Fruit fly (Drosophila melanogaster) whole organism, embryonic: ENCODE measurements around the gene CG2772.

Experiments used
- B-H2 ChIP-seq: fragments of 200-800 bp; sonication (Bioruptor generic); optimal IDR thresholded peaks from 2 replicates; lab custom pipeline; 2018; ENCODE audit warnings: missing biosample characterization, mild to moderate bottlenecking, missing genetic modification characterization
- Bteb2 ChIP-seq: fragments of 200-800 bp; sonication (Bioruptor generic); optimal IDR thresholded peaks from 2 replicates; lab custom pipeline; 2016; ENCODE audit warnings: missing biosample characterization, missing genetic modification characterization
- CG10267 ChIP-seq: fragments of 200-800 bp; sonication (Bioruptor generic); optimal IDR thresholded peaks from 2 replicates; lab custom pipeline; 2018; ENCODE audit warnings: missing biosample characterization, mild to moderate bottlenecking, missing genetic modification characterization, moderate library complexity
- CG11247 ChIP-seq: fragments of 200-800 bp; sonication (Bioruptor generic); IDR thresholded peaks from 2 replicates; pipeline ENCODE4 v1.3.6; 2022; ENCODE audit warnings: missing biosample characterization, missing genetic modification characterization
- CG11560 ChIP-seq: fragments of 200-800 bp; sonication (Bioruptor generic); IDR thresholded peaks from 3 replicates; pipeline ENCODE4 v1.3.6; 2022; ENCODE audit warnings: missing biosample characterization, missing genetic modification characterization
- CG12155 ChIP-seq: fragments of 200-800 bp; sonication (Bioruptor generic); optimal IDR thresholded peaks from 3 replicates; lab custom pipeline; 2016; ENCODE audit warnings: missing biosample characterization, missing genetic modification characterization
- CG12659 ChIP-seq: fragments of 200-800 bp; sonication (Bioruptor generic); optimal IDR thresholded peaks from 3 replicates; lab custom pipeline; 2017; ENCODE audit warnings: mild to moderate bottlenecking, missing biosample characterization, missing genetic modification reagents, missing genetic modification characterization
- CG13775 ChIP-seq: fragments of 200-800 bp; sonication (Bioruptor generic); optimal IDR thresholded peaks from 3 replicates; lab custom pipeline; 2017; ENCODE audit warnings: missing biosample characterization, mild to moderate bottlenecking, missing genetic modification characterization
- CG14441 ChIP-seq: fragments of 200-800 bp; sonication (Bioruptor generic); IDR thresholded peaks from 2 replicates; pipeline ENCODE4 v1.3.6; 2022; ENCODE audit warnings: missing biosample characterization, missing genetic modification characterization
- CG14667 ChIP-seq: fragments of 200-800 bp; sonication (Bioruptor generic); IDR thresholded peaks from 2 replicates; pipeline ENCODE4 v1.3.6; 2022; ENCODE audit warnings: missing biosample characterization, missing genetic modification characterization
- CG16813 ChIP-seq: fragments of 200-800 bp; sonication (Bioruptor generic); IDR thresholded peaks from 3 replicates; pipeline ENCODE4 v1.3.6; 2022; ENCODE audit warnings: missing biosample characterization, missing genetic modification characterization; ENCODE audit not compliant: partially characterized antibody
- CG17359 ChIP-seq: fragments of 200-800 bp; sonication (Bioruptor generic); optimal IDR thresholded peaks from 3 replicates; lab custom pipeline; 2018; ENCODE audit warnings: missing biosample characterization, mild to moderate bottlenecking, missing genetic modification characterization, moderate library complexity
- CG17568 ChIP-seq: fragments of 200-800 bp; sonication (Bioruptor generic); optimal IDR thresholded peaks from 2 replicates; lab custom pipeline; 2018; ENCODE audit warnings: missing biosample characterization, mild to moderate bottlenecking, missing genetic modification characterization, moderate library complexity
- CG17612 ChIP-seq: fragments of 200-800 bp; sonication (Bioruptor generic); IDR thresholded peaks from 2 replicates; pipeline ENCODE4 v1.3.6; 2022; ENCODE audit warnings: missing biosample characterization, missing genetic modification characterization
- CG2712 ChIP-seq: fragments of 200-800 bp; optimal IDR thresholded peaks from 3 replicates; lab custom pipeline; 2019; ENCODE audit warnings: missing biosample characterization, mild to moderate bottlenecking, missing genetic modification characterization, moderate library complexity
- CG30431 ChIP-seq: fragments of 200-800 bp; sonication (Bioruptor generic); optimal IDR thresholded peaks from 2 replicates; lab custom pipeline; 2017; ENCODE audit warnings: missing biosample characterization, missing genetic modification characterization
- CG4404 ChIP-seq: fragments of 200-800 bp; sonication (Bioruptor generic); IDR thresholded peaks from 2 replicates; pipeline ENCODE4 v1.3.6; 2022; ENCODE audit warnings: missing biosample characterization, missing genetic modification characterization
- CG6654 ChIP-seq: fragments of 200-800 bp; sonication (Bioruptor generic); optimal IDR thresholded peaks from 2 replicates; lab custom pipeline; 2017; ENCODE audit warnings: missing biosample characterization, mild to moderate bottlenecking, missing genetic modification characterization
- CG6689 ChIP-seq: fragments of 200-800 bp; sonication (Bioruptor generic); IDR thresholded peaks from 2 replicates; pipeline ENCODE4 v1.3.6; 2022; ENCODE audit warnings: missing biosample characterization, missing genetic modification characterization
- CG8944 ChIP-seq: fragments of 200-800 bp; sonication (Bioruptor generic); optimal IDR thresholded peaks from 3 replicates; lab custom pipeline; 2016; ENCODE audit warnings: missing biosample characterization, missing genetic modification characterization
- CG9817 ChIP-seq: fragments of 200-800 bp; sonication (Bioruptor generic); optimal IDR thresholded peaks from 2 replicates; lab custom pipeline; 2018; ENCODE audit warnings: missing biosample characterization, mild to moderate bottlenecking, missing genetic modification characterization, moderate library complexity
- D19B ChIP-seq: fragments of 200-800 bp; sonication (Bioruptor generic); optimal IDR thresholded peaks from 2 replicates; lab custom pipeline; 2017; ENCODE audit warnings: missing biosample characterization, mild to moderate bottlenecking, missing genetic modification characterization
- Doc3 ChIP-seq: fragments of 200-800 bp; sonication (Bioruptor generic); IDR thresholded peaks from 3 replicates; pipeline ENCODE4 v1.3.6; 2022; ENCODE audit warnings: missing biosample characterization, missing genetic modification characterization; ENCODE audit not compliant: partially characterized antibody
- E2f1 ChIP-seq: fragments of 200-800 bp; sonication (Bioruptor generic); IDR thresholded peaks from 2 replicates; pipeline ENCODE4 v1.3.6; 2022; ENCODE audit warnings: missing biosample characterization, missing genetic modification characterization
- Ets65A ChIP-seq: fragments of 200-800 bp; sonication (Bioruptor generic); peaks from one replicate; lab custom pipeline; 2016; ENCODE audit warnings: missing biosample characterization, missing genetic modification characterization
- H15 ChIP-seq: fragments of 200-800 bp; sonication (Bioruptor generic); IDR thresholded peaks from 3 replicates; pipeline ENCODE4 v1.3.6; 2022; ENCODE audit warnings: missing biosample characterization, missing genetic modification characterization
- HLHmδ ChIP-seq: fragments of 200-800 bp; sonication (Bioruptor generic); optimal IDR thresholded peaks from 2 replicates; lab custom pipeline; 2018; ENCODE audit warnings: missing biosample characterization, mild to moderate bottlenecking, missing genetic modification characterization, moderate library complexity
- Hr3 ChIP-seq: fragments of 200-800 bp; sonication (Bioruptor generic); optimal IDR thresholded peaks from 3 replicates; lab custom pipeline; 2016; ENCODE audit warnings: missing biosample characterization, missing genetic modification characterization
- Med ChIP-seq: fragments of 200-800 bp; sonication (Bioruptor generic); peaks from one replicate; lab custom pipeline; 2016; ENCODE audit warnings: missing biosample characterization, missing genetic modification characterization, mild to moderate bottlenecking, inconsistent platforms, moderate library complexity
- NC2α ChIP-seq: fragments of 200-800 bp; sonication (Bioruptor generic); optimal IDR thresholded peaks from 2 replicates; lab custom pipeline; 2016; ENCODE audit warnings: missing biosample characterization, missing genetic modification characterization
- Optix ChIP-seq: fragments of 200-800 bp; sonication (Bioruptor generic); IDR thresholded peaks from 3 replicates; pipeline ENCODE4 v1.3.6; 2022; ENCODE audit warnings: missing biosample characterization, missing genetic modification characterization
- Sin3A ChIP-seq: fragments of >200 bp; optimal IDR thresholded peaks from 2 replicates; lab custom pipeline; 2018
- ap ChIP-seq: fragments of 200-800 bp; sonication (Bioruptor generic); IDR thresholded peaks from 2 replicates; pipeline ENCODE4 v1.3.6; 2022; ENCODE audit warnings: missing biosample characterization, missing genetic modification characterization
- ase ChIP-seq: fragments of 200-800 bp; sonication (Bioruptor generic); IDR thresholded peaks from 3 replicates; pipeline ENCODE4 v1.3.6; 2022; ENCODE audit warnings: missing biosample characterization, missing genetic modification characterization
- ash1 ChIP-seq: fragments of 200-800 bp; sonication (Bioruptor generic); optimal IDR thresholded peaks from 2 replicates; lab custom pipeline; 2018; ENCODE audit warnings: missing biosample characterization, mild to moderate bottlenecking, missing genetic modification characterization
- bab2 ChIP-seq: fragments of 200-800 bp; sonication (Bioruptor generic); optimal IDR thresholded peaks from 2 replicates; lab custom pipeline; 2016; ENCODE audit warnings: missing biosample characterization, missing genetic modification characterization
- bsh ChIP-seq, 2 experiments: fragments of 200-800 bp; sonication (Bioruptor generic); optimal IDR thresholded peaks; 2 replicates each; lab custom pipeline; 2017 to 2018; ENCODE audit warnings: mild to moderate bottlenecking in 2 of 2, missing biosample characterization in 2 of 2, missing genetic modification characterization in 2 of 2, moderate library complexity in 1 of 2
- cg ChIP-seq: fragments of 200-800 bp; sonication (Bioruptor generic); optimal IDR thresholded peaks from 3 replicates; lab custom pipeline; 2019; ENCODE audit warnings: missing biosample characterization, mild to moderate bottlenecking, missing genetic modification characterization, moderate library complexity
- dati ChIP-seq: fragments of 200-800 bp; sonication (Bioruptor generic); IDR thresholded peaks from 2 replicates; pipeline ENCODE4 v1.3.6; 2022; ENCODE audit warnings: missing biosample characterization, missing genetic modification characterization
- oc ChIP-seq: fragments of 200-800 bp; sonication (Bioruptor generic); optimal IDR thresholded peaks from 2 replicates; lab custom pipeline; 2018; ENCODE audit warnings: missing biosample characterization, mild to moderate bottlenecking, missing genetic modification characterization, moderate library complexity
- pb ChIP-seq: fragments of 200-800 bp; sonication (Bioruptor generic); optimal IDR thresholded peaks from 3 replicates; lab custom pipeline; 2016; ENCODE audit warnings: missing biosample characterization, missing genetic modification characterization
- phol ChIP-seq: fragments of 200-800 bp; sonication (Bioruptor generic); optimal IDR thresholded peaks from 3 replicates; lab custom pipeline; 2018; ENCODE audit warnings: missing biosample characterization, mild to moderate bottlenecking, missing genetic modification characterization, moderate library complexity
- prd ChIP-seq, 3 experiments: fragments of >200 bp in 2 of 3; fragments of 200-800 bp in 1 of 3; sonication (Bioruptor generic) in 1 of 3; optimal IDR thresholded peaks in 2 of 3; IDR thresholded peaks in 1 of 3; 2 replicates in 2 of 3; 3 replicates in 1 of 3; pipeline versions ENCODE4 v1.3.6 to Lab custom; 2017 to 2022; ENCODE audit warnings: missing biosample characterization in 1 of 3, missing genetic modification characterization in 1 of 3
- pum ChIP-seq: fragments of 200-800 bp; sonication (Bioruptor generic); optimal IDR thresholded peaks from 2 replicates; lab custom pipeline; 2016; ENCODE audit warnings: missing biosample characterization, missing genetic modification characterization
- salm ChIP-seq: fragments of 200-800 bp; sonication (Bioruptor generic); optimal IDR thresholded peaks from 2 replicates; lab custom pipeline; 2018; ENCODE audit warnings: missing biosample characterization, mild to moderate bottlenecking, missing genetic modification characterization
- scrt ChIP-seq: fragments of 200-800 bp; sonication (Bioruptor generic); optimal IDR thresholded peaks from 2 replicates; lab custom pipeline; 2018; ENCODE audit warnings: missing biosample characterization, mild to moderate bottlenecking, missing genetic modification characterization, moderate library complexity
- sd ChIP-seq: fragments of 200-800 bp; sonication (Bioruptor generic); optimal IDR thresholded peaks from 3 replicates; lab custom pipeline; 2018; ENCODE audit warnings: missing biosample characterization, mild to moderate bottlenecking, missing genetic modification characterization, moderate library complexity
- slp2 ChIP-seq: fragments of 200-800 bp; sonication (Bioruptor generic); optimal IDR thresholded peaks from 2 replicates; lab custom pipeline; 2016; ENCODE audit warnings: missing biosample characterization, missing genetic modification characterization
- ssp ChIP-seq: fragments of 200-800 bp; sonication (Bioruptor generic); IDR thresholded peaks from 2 replicates; pipeline ENCODE4 v1.3.6; 2022; ENCODE audit warnings: missing biosample characterization, missing genetic modification characterization
- trem ChIP-seq: fragments of 200-800 bp; optimal IDR thresholded peaks from 3 replicates; lab custom pipeline; 2019; ENCODE audit warnings: missing biosample characterization, mild to moderate bottlenecking, missing genetic modification characterization, moderate library complexity
- trh ChIP-seq: fragments of 200-800 bp; sonication (Bioruptor generic); optimal IDR thresholded peaks from 2 replicates; lab custom pipeline; 2016; ENCODE audit warnings: missing biosample characterization, missing genetic modification characterization

The CG2772 gene

dm6 chr2L:3444789-3445188 is 1.0 kb upstream of the CG2772 start (continued):
- TF ChIP-seq CG13775 (GFP tag; lab: Kevin White, UChicago) (peak; percentile 4), CG4404 (GFP tag; lab: Robert Waterston, UW) (peak; percentile 7; the same call in 1 of the 2 replicates), cg (GFP tag; lab: Kevin White, UChicago) (no peak), bsh (GFP tag; optimal IDR thresholded peaks at IDR 0.05; lab: Kevin White, UChicago) (peak; percentile 46 to 55), CG8944 (peak; percentile 44), H15 (GFP tag; lab: Robert Waterston, UW) (0 out of 3 replicates have a peak, but pooled peaks have one; percentile 27), ssp (GFP tag; lab: Robert Waterston, UW) (0 out of 2 replicates have a peak, but pooled peaks have one; percentile 28), CG6689 (GFP tag; lab: Robert Waterston, UW) (peak; percentile 48), CG11560 (tag; lab: Robert Waterston, UW) (peak; percentile 35; the same call in 1 of the 3 replicates), CG17612 (no peak), CG11247 (GFP tag; lab: Robert Waterston, UW) (peak; percentile 33; the same call in 1 of the 2 replicates), CG12659 (peak; percentile 15), CG17359 (tag; lab: Kevin White, UChicago) (peak; percentile 37), trh (GFP tag; lab: Kevin White, UChicago) (peak; percentile 6), CG30431 (GFP tag; lab: Kevin White, UChicago) (peak; percentile 41), Hr3 (GFP tag; lab: Kevin White, UChicago) (peak; percentile 32), HLHmδ (GFP tag; lab: Kevin White, UChicago) (no peak), oc (no peak), Ets65A (GFP tag; lab: Kevin White, UChicago) (peak; percentile 95), scrt (GFP tag; lab: Kevin White, UChicago) (no peak), CG14441 (GFP tag; lab: Robert Waterston, UW) (peak; percentile 68), ash1 (no peak), sd (tag; lab: Kevin White, UChicago) (no peak), prd (optimal IDR thresholded peaks at IDR 0.05; lab: Kevin White, UChicago) (no peak), prd (GFP tag; IDR thresholded peaks at IDR 0.05; lab: Robert Waterston, UW) (peak; percentile 77), CG10267 (no peak), salm (no peak), CG16813 (GFP tag; lab: Robert Waterston, UW) (no peak), Sin3A (lab: Kevin White, UChicago) (no peak), Doc3 (GFP tag; lab: Robert Waterston, UW) (no peak), Optix (GFP tag; lab: Robert Waterston, UW) (peak; percentile 60; the same call in 1 of the 3 replicates), trem (tag; lab: Kevin White, UChicago) (no peak), pum (GFP tag; lab: Kevin White, UChicago) (peak; percentile 5), ap (GFP tag; lab: Robert Waterston, UW) (0 out of 2 replicates have a peak, but pooled peaks have one; percentile 19), CG17568 (GFP tag; lab: Kevin White, UChicago) (no peak), NC2α (no peak), CG6654 (GFP tag; lab: Kevin White, UChicago) (no peak), CG2712 (tag; lab: Kevin White, UChicago) (peak; percentile 36), B-H2 (GFP tag; lab: Kevin White, UChicago) (no peak), CG14667 (GFP tag; lab: Robert Waterston, UW) (peak; percentile 44; the same call in 1 of the 2 replicates), bab2 (peak; percentile 28), CG12155 (GFP tag; lab: Kevin White, UChicago) (no peak), D19B (GFP tag; lab: Kevin White, UChicago) (no peak), ase (GFP tag; lab: Robert Waterston, UW) (0 out of 3 replicates have a peak, but pooled peaks have one; percentile 18), Bteb2 (GFP tag; lab: Kevin White, UChicago) (no peak), E2f1 (GFP tag; lab: Robert Waterston, UW) (peak; percentile 45; the same call in 1 of the 2 replicates), CG9817 (tag; lab: Kevin White, UChicago) (peak; percentile 15), dati (GFP tag; lab: Robert Waterston, UW) (no peak), phol (tag; lab: Kevin White, UChicago) (peak; percentile 48), pb (GFP tag; lab: Kevin White, UChicago) (peak; percentile 34), Med (GFP tag; lab: Kevin White, UChicago) (peak; percentile 88), slp2 (peak; percentile 26)
